Worm (Caenorhabditis elegans) whole organism, midembryonic: ENCODE data around the gene raga-1.

Experiments used
- cog-1 ChIP-seq: sonication (generic microtip); optimal IDR thresholded peaks from 2 replicates; lab custom pipeline; 2016; ENCODE audit warnings: missing genetic modification characterization, missing compliant biosample characterization
- flt-1 ChIP-seq: fragments of 200-800 bp; sonication (Bioruptor generic); IDR thresholded peaks from 2 replicates; pipeline ENCODE4 v1.3.6; 2022; ENCODE audit warnings: missing genetic modification characterization, missing compliant biosample characterization
- med-1 ChIP-seq: sonication (generic microtip); optimal IDR thresholded peaks from 2 replicates; lab custom pipeline; 2017; ENCODE audit warnings: missing genetic modification characterization, mild to moderate bottlenecking, missing compliant biosample characterization, antibody characterized with exemption, missing genetic modification reagents; ENCODE audit not compliant: insufficient read depth
- ref-1 ChIP-seq: fragments of 200-800 bp; sonication (Bioruptor generic); conservative IDR thresholded peaks from 2 replicates; pipeline ENCODE4 v1.3.6; 2022; ENCODE audit warnings: missing genetic modification reagents, missing genetic modification characterization, missing compliant biosample characterization
- tab-1 ChIP-seq: fragments of 200-800 bp; sonication (Bioruptor generic); IDR thresholded peaks from 2 replicates; pipeline ENCODE4 v1.3.6; 2022; ENCODE audit warnings: missing genetic modification characterization, missing compliant biosample characterization
- ztf-23 ChIP-seq: fragments of 200-800 bp; sonication (Bioruptor generic); IDR thresholded peaks from 2 replicates; pipeline ENCODE4 v1.3.6; 2022; ENCODE audit warnings: missing genetic modification reagents, missing genetic modification characterization, missing compliant biosample characterization
- ztf-29 ChIP-seq: fragments of 200-800 bp; sonication (Bioruptor generic); IDR thresholded peaks from 2 replicates; pipeline ENCODE4 v1.3.6; 2022; ENCODE audit warnings: missing genetic modification reagents, missing genetic modification characterization, missing compliant biosample characterization

- TF ChIP-seq med-1 (no peak), ztf-29 (GFP tag; lab: Robert Waterston, UW) (no peak), tab-1 (GFP tag; lab: Robert Waterston, UW) (no peak), cog-1 (tag; lab: Kevin White, UChicago) (peak; percentile 72), ref-1 (GFP tag; lab: Robert Waterston, UW) (no peak), ztf-23 (GFP tag; lab: Robert Waterston, UW) (no peak), flt-1 (GFP tag; lab: Robert Waterston, UW) (no peak)
Measured at ce11 chrII:11347878-11348556, 46.9 kb downstream of the raga-1 start, which contains the start of the genes B0491.6 and pigm-1.
